Fruit fly (Drosophila melanogaster) whole organism: ENCODE data around the gene CG17193.

Experiments
- EcR ChIP-seq, 2 experiments: fragments of >200 bp; optimal IDR thresholded peaks; 2 replicates each; lab custom pipeline; 2017; ENCODE audit warnings: missing biosample characterization in 2 of 2, missing genetic modification characterization in 2 of 2, missing genetic modification reagents in 2 of 2
- usp ChIP-seq: fragments of >200 bp; optimal IDR thresholded peaks from 2 replicates; lab custom pipeline; 2017; ENCODE audit warnings: missing biosample characterization, missing genetic modification characterization, mixed read lengths

- TF ChIP-seq usp (no peak), EcR (GFP tag; optimal IDR thresholded peaks at IDR 0.05; lab: Kevin White, UChicago) (no peak)
Measured at dm6 chr3R:20021152-20021769, 34.6 kb downstream of the CG17193 start, which contains the start of the genes PIG-L and psidin.
